Worm (Caenorhabditis elegans) whole organism, L3 larva: Measurements from ENCODE around the gene clec-35.

ENCODE experiments used
- R02D3.7 ChIP-seq: fragments of 150-350 bp; optimal IDR thresholded peaks from 2 replicates; lab custom pipeline; 2014; ENCODE audit warnings: missing biosample characterization, missing genetic modification characterization
- ZK546.5 ChIP-seq: sonication (generic microtip); optimal IDR thresholded peaks from 2 replicates; lab custom pipeline; 2017; ENCODE audit warnings: missing biosample characterization, missing genetic modification characterization
- ama-1 ChIP-seq: fragments of 150-350 bp; optimal IDR thresholded peaks from 2 replicates; lab custom pipeline; 2018
- ceh-16 ChIP-seq: sonication (generic microtip); optimal IDR thresholded peaks from 2 replicates; lab custom pipeline; 2017; ENCODE audit warnings: missing biosample characterization, missing genetic modification characterization
- ceh-28 ChIP-seq: fragments of 150-350 bp; optimal IDR thresholded peaks from 2 replicates; lab custom pipeline; 2014; ENCODE audit warnings: missing biosample characterization, missing genetic modification reagents, missing genetic modification characterization
- ceh-82 ChIP-seq: fragments of 150-350 bp; optimal IDR thresholded peaks from 2 replicates; lab custom pipeline; 2014; ENCODE audit warnings: missing biosample characterization, missing genetic modification characterization
- daf-12 ChIP-seq: fragments of 150-350 bp; optimal IDR thresholded peaks from 2 replicates; lab custom pipeline; 2014; ENCODE audit warnings: missing biosample characterization, missing genetic modification reagents, missing genetic modification characterization
- elt-1 ChIP-seq: fragments of 150-350 bp; optimal IDR thresholded peaks from 2 replicates; lab custom pipeline; 2014; ENCODE audit warnings: missing biosample characterization, missing genetic modification characterization
- elt-2 ChIP-seq: sonication (generic microtip); optimal IDR thresholded peaks from 2 replicates; lab custom pipeline; 2016; ENCODE audit warnings: missing genetic modification reagents, mild to moderate bottlenecking, missing genetic modification characterization, missing compliant biosample characterization
- eor-1 ChIP-seq, 2 experiments: fragments of 150-350 bp; optimal IDR thresholded peaks; 2 replicates each; lab custom pipeline; 2014 to 2018; ENCODE audit warnings: missing biosample characterization in 2 of 2, missing genetic modification characterization in 2 of 2
- fkh-10 ChIP-seq: sonication (generic microtip); optimal IDR thresholded peaks from 2 replicates; lab custom pipeline; 2017; ENCODE audit warnings: missing biosample characterization, missing genetic modification reagents, missing genetic modification characterization
- fkh-2 ChIP-seq: fragments of 150-350 bp; optimal IDR thresholded peaks from 2 replicates; lab custom pipeline; 2014; ENCODE audit warnings: missing biosample characterization, missing genetic modification reagents, missing genetic modification characterization
- fos-1 ChIP-seq: fragments of 150-350 bp; optimal IDR thresholded peaks from 2 replicates; lab custom pipeline; 2014; ENCODE audit warnings: missing biosample characterization, missing genetic modification characterization
- jun-1 ChIP-seq: fragments of 150-350 bp; optimal IDR thresholded peaks from 2 replicates; lab custom pipeline; 2014; ENCODE audit warnings: missing biosample characterization, missing genetic modification reagents, missing genetic modification characterization
- lin-15B ChIP-seq: fragments of 150-350 bp; optimal IDR thresholded peaks from 2 replicates; lab custom pipeline; 2014; ENCODE audit warnings: missing biosample characterization, missing genetic modification characterization
- lin-39 ChIP-seq: fragments of 150-350 bp; optimal IDR thresholded peaks from 2 replicates; lab custom pipeline; 2018; ENCODE audit warnings: missing biosample characterization, missing genetic modification reagents, missing genetic modification characterization
- mdl-1 ChIP-seq: fragments of 150-350 bp; optimal IDR thresholded peaks from 2 replicates; lab custom pipeline; 2014; ENCODE audit warnings: missing biosample characterization, missing genetic modification characterization
- mml-1 ChIP-seq: fragments of 150-350 bp; sonication (generic microtip); optimal IDR thresholded peaks from 3 replicates; lab custom pipeline; 2014; ENCODE audit warnings: missing biosample characterization, missing genetic modification characterization
- nfya-1 ChIP-seq: sonication (generic microtip); optimal IDR thresholded peaks from 2 replicates; lab custom pipeline; 2017; ENCODE audit warnings: missing genetic modification characterization, mild to moderate bottlenecking, missing compliant biosample characterization, antibody characterized with exemption, moderate library complexity; ENCODE audit not compliant: insufficient read depth
- nhr-11 ChIP-seq: fragments of 150-350 bp; optimal IDR thresholded peaks from 2 replicates; lab custom pipeline; 2014; ENCODE audit warnings: missing biosample characterization, missing genetic modification characterization
- nhr-23 ChIP-seq: fragments of 150-350 bp; optimal IDR thresholded peaks from 2 replicates; lab custom pipeline; 2014; ENCODE audit warnings: missing biosample characterization, missing genetic modification reagents, missing genetic modification characterization
- nhr-237 ChIP-seq: fragments of 150-350 bp; optimal IDR thresholded peaks from 2 replicates; lab custom pipeline; 2014; ENCODE audit warnings: missing biosample characterization, missing genetic modification characterization
- nhr-25 ChIP-seq: sonication (generic microtip); optimal IDR thresholded peaks from 2 replicates; lab custom pipeline; 2017; ENCODE audit warnings: missing biosample characterization, missing genetic modification characterization
- nhr-28 ChIP-seq: fragments of 150-350 bp; optimal IDR thresholded peaks from 2 replicates; lab custom pipeline; 2014; ENCODE audit warnings: missing biosample characterization, missing genetic modification characterization
- nhr-43 ChIP-seq: sonication (generic microtip); optimal IDR thresholded peaks from 2 replicates; lab custom pipeline; 2016; ENCODE audit warnings: mild to moderate bottlenecking, missing genetic modification characterization, missing compliant biosample characterization; ENCODE audit not compliant: poor library complexity, severe bottlenecking
- nhr-67 ChIP-seq: fragments of 150-350 bp; optimal IDR thresholded peaks from 2 replicates; lab custom pipeline; 2014; ENCODE audit warnings: missing biosample characterization, missing genetic modification characterization
- nhr-77 ChIP-seq: fragments of 150-350 bp; optimal IDR thresholded peaks from 2 replicates; lab custom pipeline; 2014; ENCODE audit warnings: missing biosample characterization, missing genetic modification characterization
- pqm-1 ChIP-seq: fragments of 150-350 bp; optimal IDR thresholded peaks from 2 replicates; lab custom pipeline; 2017; ENCODE audit warnings: missing biosample characterization, missing genetic modification characterization, inconsistent platforms
- skn-1 ChIP-seq: fragments of 150-350 bp; optimal IDR thresholded peaks from 2 replicates; lab custom pipeline; 2014; ENCODE audit warnings: missing biosample characterization, missing genetic modification characterization
- snpc-4 ChIP-seq: fragments of 150-350 bp; optimal IDR thresholded peaks from 2 replicates; lab custom pipeline; 2014; ENCODE audit warnings: missing biosample characterization, missing genetic modification characterization
- tbx-2 ChIP-seq: sonication (generic microtip); optimal IDR thresholded peaks from 2 replicates; lab custom pipeline; 2016; ENCODE audit warnings: mild to moderate bottlenecking, missing genetic modification characterization, missing compliant biosample characterization
- unc-39 ChIP-seq: sonication (generic microtip); optimal IDR thresholded peaks from 4 replicates; lab custom pipeline; 2017; ENCODE audit warnings: missing biosample characterization, missing genetic modification characterization
- unc-62 ChIP-seq: fragments of 150-350 bp; sonication (generic microtip); optimal IDR thresholded peaks from 4 replicates; lab custom pipeline; 2014; ENCODE audit warnings: missing biosample characterization, missing genetic modification reagents, missing genetic modification characterization
- ztf-11 ChIP-seq: fragments of 150-350 bp; optimal IDR thresholded peaks from 2 replicates; lab custom pipeline; 2014; ENCODE audit warnings: missing biosample characterization, missing genetic modification characterization
- ztf-4 ChIP-seq: fragments of 150-350 bp; optimal IDR thresholded peaks from 2 replicates; lab custom pipeline; 2014; ENCODE audit warnings: missing biosample characterization, missing genetic modification characterization

The clec-35 gene

DNA sequence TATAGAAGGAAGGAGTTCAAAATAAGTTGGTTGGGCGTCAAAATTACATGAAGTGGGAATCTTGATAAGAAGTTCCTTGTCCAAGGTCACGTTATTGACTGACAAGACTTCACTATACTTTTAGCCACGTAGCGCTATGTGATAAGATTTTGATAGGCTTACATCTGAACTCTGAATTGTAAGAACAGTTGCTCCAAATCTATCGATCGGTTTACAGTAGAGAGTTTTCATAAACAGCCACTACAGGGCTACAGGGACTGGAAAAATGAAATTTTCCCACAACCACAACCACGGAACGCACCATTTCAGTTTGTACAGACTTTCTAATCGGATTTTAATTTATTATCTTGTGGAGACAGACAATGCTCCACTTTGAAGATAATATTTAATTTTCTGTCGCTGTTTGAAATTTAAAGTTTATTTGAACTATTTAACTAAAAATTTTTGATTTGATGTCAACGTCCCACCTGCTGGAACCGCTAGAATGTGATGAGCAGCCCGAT is 4.2 kb upstream of the clec-35 start, which contains the start of the genes clec-31 and clec-22:
TSS of gene clec-31 (minus strand) at position 101 of the 503 bp plus-strand sequence.
TSS of gene clec-22 (plus strand) at position 453 of the 503 bp plus-strand sequence.
- TF ChIP-seq ZK546.5: no peak
- no peak for TF ChIP-seq nhr-11
- TF ChIP-seq ceh-28 (tag; lab: Kevin White, UChicago): no peak
- no peak for TF ChIP-seq unc-62
- no peak for TF ChIP-seq lin-15B (tag; lab: Kevin White, UChicago)
- TF ChIP-seq nhr-77: no peak
- no peak for TF ChIP-seq nfya-1 (tag; lab: Kevin White, UChicago)
- TF ChIP-seq skn-1: no peak
- TF ChIP-seq ceh-82 (tag; lab: Kevin White, UChicago): no peak
- no peak for TF ChIP-seq ztf-11 (tag; lab: Kevin White, UChicago)
- TF ChIP-seq nhr-67 (tag; lab: Kevin White, UChicago): no peak
- TF ChIP-seq fkh-10 (GFP tag; lab: Kevin White, UChicago): no peak
- TF ChIP-seq elt-1 (tag; lab: Kevin White, UChicago): no peak

DNA sequence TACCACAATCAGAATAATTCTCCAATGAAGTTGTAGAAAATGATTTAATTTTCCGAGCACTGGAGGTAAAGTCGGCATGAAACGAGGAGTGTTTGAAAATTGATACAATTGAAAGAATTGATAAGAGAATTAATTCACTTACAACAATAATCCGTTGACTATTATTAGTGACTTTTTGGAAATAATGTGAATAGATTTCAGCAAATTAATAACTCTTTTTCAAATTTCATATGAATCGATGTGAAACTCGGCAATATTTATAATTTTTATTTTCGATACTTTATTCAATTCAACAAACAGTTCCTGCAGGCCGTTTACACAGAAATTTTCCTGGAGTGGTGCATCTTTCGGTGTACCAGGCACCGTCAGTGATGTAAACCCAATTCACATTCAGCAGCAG is 1.9 kb downstream of the clec-35 start, which contains the start of gene clec-37:
TSS of gene clec-37 (minus strand) at position 101 of the 400 bp plus-strand sequence.
- TF ChIP-seq nhr-67 (tag; lab: Kevin White, UChicago) (no peak), ceh-82 (tag; lab: Kevin White, UChicago) (no peak), nhr-28 (tag; lab: Kevin White, UChicago) (no peak), nhr-23 (tag; lab: Kevin White, UChicago) (no peak), lin-39 (tag; lab: Kevin White, UChicago) (no peak), snpc-4 (no peak), tbx-2 (tag; lab: Kevin White, UChicago) (no peak), lin-15B (tag; lab: Kevin White, UChicago) (no peak), pqm-1 (tag; lab: Kevin White, UChicago) (no peak)

DNA sequence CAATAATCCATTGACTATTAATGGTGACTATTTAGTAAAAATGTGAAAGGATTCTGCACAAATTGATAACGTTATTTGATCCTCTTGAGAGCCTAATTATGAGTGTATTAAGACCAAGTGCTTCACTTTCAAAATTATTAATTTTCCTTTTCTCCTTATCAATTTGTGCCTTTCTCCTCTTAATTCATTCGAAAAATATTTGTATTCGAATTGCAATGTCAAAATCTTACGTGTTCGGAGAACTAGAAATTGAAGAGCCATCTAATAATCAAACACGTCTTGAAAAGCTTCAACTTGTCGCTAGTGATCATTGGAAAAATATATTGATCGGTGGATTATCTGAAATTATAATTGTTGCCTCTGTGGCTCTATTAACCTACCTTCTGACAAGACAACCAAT is 5.4 kb downstream of the clec-35 start, which contains the start of the genes clec-36 and clec-26:
TSS of gene clec-36 (minus strand) at position 101 of the 400 bp plus-strand sequence.
TSS of gene clec-26 (plus strand) at position 114 of the 400 bp plus-strand sequence.
- peak; percentile 27 for TF ChIP-seq elt-2 (tag; lab: Kevin White, UChicago)
- no peak for TF ChIP-seq fos-1 (tag; lab: Kevin White, UChicago)

DNA sequence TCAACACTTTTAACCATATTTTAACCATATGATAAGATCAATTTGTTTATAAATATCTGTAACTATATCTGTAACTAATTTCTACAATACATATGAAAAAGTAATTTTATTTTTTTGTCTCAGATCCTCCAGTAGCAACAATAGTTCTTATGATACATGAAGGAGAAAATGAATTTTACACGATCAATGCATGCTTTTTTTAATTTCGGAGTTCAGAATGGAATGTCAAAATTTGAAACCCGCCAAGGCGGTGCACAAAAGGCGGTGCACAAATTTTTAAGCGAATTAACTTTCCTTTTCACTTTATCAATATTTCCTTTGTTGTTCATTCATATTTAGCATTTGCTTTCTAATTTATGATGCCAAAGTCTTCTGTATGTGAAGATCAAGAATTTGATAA is 10.9 kb downstream of the clec-35 start, which contains the start of gene clec-25:
TSS of gene clec-25 (plus strand) at position 301 of the 400 bp plus-strand sequence.
- TF ChIP-seq ztf-4 (tag; lab: Kevin White, UChicago): no peak
- TF ChIP-seq, all 47 proteins: peak for 0

DNA sequence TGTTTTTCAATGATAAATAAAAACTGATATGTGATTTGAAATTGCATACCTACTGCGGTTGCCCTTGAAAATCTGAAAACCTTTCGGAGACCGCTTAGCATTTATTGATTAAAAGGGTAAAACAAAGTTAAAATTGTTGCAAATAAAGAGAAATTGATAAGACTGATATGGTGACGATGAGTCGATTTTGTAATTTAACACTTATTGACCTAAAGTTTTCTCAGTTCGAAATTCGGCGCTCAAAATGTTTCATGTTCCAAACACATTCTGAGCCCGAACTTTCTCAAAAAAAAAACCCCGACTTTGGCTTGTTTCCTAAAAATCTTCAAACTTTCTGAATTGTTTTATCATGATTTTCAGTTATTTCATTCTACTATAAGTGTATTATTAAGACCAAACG is 12.9 kb downstream of the clec-35 start, which contains the start of gene clec-40:
TSS of gene clec-40 (minus strand) at position 101 of the 400 bp plus-strand sequence.
- TF ChIP-seq ztf-4 (tag; lab: Kevin White, UChicago) (no peak), nhr-25 (tag; lab: Kevin White, UChicago) (no peak), ceh-28 (tag; lab: Kevin White, UChicago) (no peak), nhr-23 (tag; lab: Kevin White, UChicago) (no peak), ceh-82 (tag; lab: Kevin White, UChicago) (no peak), eor-1 (tag; optimal IDR thresholded peaks at IDR 0.05; lab: Kevin White, UChicago) (no peak), lin-15B (tag; lab: Kevin White, UChicago) (no peak), mdl-1 (no peak), ceh-16 (no peak), daf-12 (tag; lab: Kevin White, UChicago) (no peak), nhr-28 (tag; lab: Kevin White, UChicago) (no peak), nhr-43 (no peak), unc-39 (tag; lab: Kevin White, UChicago) (no peak), ama-1 (lab: Kevin White, UChicago) (no peak)

DNA sequence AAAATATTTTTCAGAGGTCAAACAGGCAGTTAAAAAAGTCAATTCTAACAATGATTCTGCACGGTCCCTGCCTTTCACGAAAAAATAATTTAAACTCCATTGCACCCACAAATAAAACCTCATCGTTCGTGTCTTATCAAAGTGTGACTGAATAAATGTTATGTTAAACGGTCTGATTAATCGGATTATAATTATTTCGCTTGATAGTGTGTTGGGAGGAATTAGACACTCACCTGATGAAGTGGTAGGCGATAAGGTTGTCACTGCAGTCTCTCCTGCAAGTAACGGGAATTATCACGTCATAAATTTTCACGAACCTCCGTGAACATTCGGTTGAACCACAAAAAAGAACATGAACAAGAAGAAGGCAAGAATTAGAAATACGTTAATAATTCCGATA is 13.6 kb downstream of the clec-35 start:
- peak; percentile 66 for TF ChIP-seq jun-1 (tag; lab: Kevin White, UChicago)
- TF ChIP-seq nhr-237 (tag; lab: Kevin White, UChicago): no peak
- TF ChIP-seq pqm-1 (tag; lab: Kevin White, UChicago): peak; percentile 64
- TF ChIP-seq elt-2 (tag; lab: Kevin White, UChicago): peak; percentile 90
- no peak for TF ChIP-seq ztf-4 (tag; lab: Kevin White, UChicago)
- no peak for TF ChIP-seq R02D3.7
- TF ChIP-seq fkh-2 (tag; lab: Kevin White, UChicago): no peak
- TF ChIP-seq lin-39 (tag; lab: Kevin White, UChicago): no peak
- no peak for TF ChIP-seq lin-15B (tag; lab: Kevin White, UChicago)
- no peak for TF ChIP-seq nhr-77
- TF ChIP-seq nhr-43: no peak
- TF ChIP-seq mml-1 (tag; lab: Kevin White, UChicago): no peak
- TF ChIP-seq, all 47 proteins: peak for 3
